Worm (Caenorhabditis elegans): ENCODE results near the gene sri-2.

ce11 chrV:16002288-16002687 lies 37.3 kb upstream of the sri-2 start, which contains the start of gene nhr-63:
- TF ChIP-seq hlh-13 (GFP tag; optimal IDR thresholded peaks at IDR 0.05) = no peak
- TF ChIP-seq K09A11.1 (tag; optimal IDR thresholded peaks at IDR 0.05; ENCODE audit: insufficient read depth) = no peak

Measured in whole organism, late embryonic.